Fruit fly (Drosophila melanogaster): ENCODE data around the gene DIP-iota.

Gene DIP-iota

dm6 chr2L:6622642-6623162 lies 1.2 kb upstream of the DIP-iota start, which contains the start of gene CG34345 (continued):
- TF ChIP-seq nmo (GFP tag; optimal IDR thresholded peaks at IDR 0.05) (peak; percentile 40), trem (tag; optimal IDR thresholded peaks at IDR 0.05) (peak; percentile 62), Rfx (GFP tag; IDR thresholded peaks at IDR 0.05) (peak; percentile 52), lola (GFP tag; optimal IDR thresholded peaks at IDR 0.05) (no peak), sima (GFP tag; optimal IDR thresholded peaks at IDR 0.05) (no peak), Scr (GFP tag; IDR thresholded peaks at IDR 0.05; ENCODE audit: partially characterized antibody) (peak; percentile 49; the same call in 1 of the 2 replicates), amos (GFP tag; IDR thresholded peaks at IDR 0.05; ENCODE audit: partially characterized antibody) (peak; percentile 59), CG13287 (GFP tag; IDR thresholded peaks at IDR 0.05; ENCODE audit: partially characterized antibody) (peak; percentile 89), CG42726 (GFP tag; IDR thresholded peaks at IDR 0.05; ENCODE audit: partially characterized antibody) (peak; percentile 48), Ets65A (GFP tag) (peak; percentile 77), Bteb2 (GFP tag; optimal IDR thresholded peaks at IDR 0.05) (peak; percentile 13), Med (GFP tag) (peak; percentile 90), luna (GFP tag; optimal IDR thresholded peaks at IDR 0.05) (no peak), insv (GFP tag; optimal IDR thresholded peaks at IDR 0.05) (peak in 1 of 2 experiments; percentile 8), Dll (GFP tag; IDR thresholded peaks at IDR 0.05; ENCODE audit: partially characterized antibody) (peak; percentile 59; the same call in 3 of the 4 replicates), CG4282 (GFP tag; optimal IDR thresholded peaks at IDR 0.05) (no peak), B-H2 (GFP tag; optimal IDR thresholded peaks at IDR 0.05) (peak; percentile 27), hkb (optimal IDR thresholded peaks at IDR 0.05) (no peak), hkb (GFP tag; IDR thresholded peaks at IDR 0.05) (peak; percentile 18; the same call in 1 of the 2 replicates), grau (tag; optimal IDR thresholded peaks at IDR 0.05) (no peak), Abd-B (GFP tag; optimal IDR thresholded peaks at IDR 0.05) (peak; percentile 69), pzg (GFP tag; optimal IDR thresholded peaks at IDR 0.05) (peak; percentile 43), CG4424 (GFP tag; optimal IDR thresholded peaks at IDR 0.05) (peak; percentile 6), CG8290 (GFP tag; optimal IDR thresholded peaks at IDR 0.05) (peak; percentile 57), CG8290 (tag; optimal IDR thresholded peaks at IDR 0.05) (no peak), CG2116 (GFP tag; optimal IDR thresholded peaks at IDR 0.05) (peak; percentile 19), gfzf (GFP tag; optimal IDR thresholded peaks at IDR 0.05) (peak; percentile 47), CG6791 (GFP tag; IDR thresholded peaks at IDR 0.05; ENCODE audit: partially characterized antibody) (peak; percentile 81), stwl (tag; optimal IDR thresholded peaks at IDR 0.05) (peak; percentile 100), Hsf (GFP tag; optimal IDR thresholded peaks at IDR 0.05) (peak; percentile 25), hbn (GFP tag; IDR thresholded peaks at IDR 0.05; ENCODE audit: partially characterized antibody) (peak; percentile 72), fd3F (GFP tag; optimal IDR thresholded peaks at IDR 0.05) (no peak), inv (GFP tag; IDR thresholded peaks at IDR 0.05; ENCODE audit: partially characterized antibody) (0 out of 2 replicates have a peak, but pooled peaks have one; percentile 15), CG10267 (tag; optimal IDR thresholded peaks at IDR 0.05) (peak; percentile 91), usp (GFP tag; optimal IDR thresholded peaks at IDR 0.05) (no peak), HmgZ (tag; optimal IDR thresholded peaks at IDR 0.05) (peak; percentile 65), Pdp1 (GFP tag; optimal IDR thresholded peaks at IDR 0.05) (peak in 1 of 2 experiments; percentile 97), CG2199 (GFP tag; IDR thresholded peaks at IDR 0.05) (0 out of 3 replicates have a peak, but pooled peaks have one; percentile 8), Doc3 (GFP tag; IDR thresholded peaks at IDR 0.05; ENCODE audit: partially characterized antibody) (peak; percentile 62; the same call in 2 of the 3 replicates), CG10321 (GFP tag; IDR thresholded peaks at IDR 0.05) (no peak), Dek (tag; optimal IDR thresholded peaks at IDR 0.05) (peak; percentile 58), jumu (GFP tag; optimal IDR thresholded peaks at IDR 0.05) (no peak), tup (GFP tag; optimal IDR thresholded peaks at IDR 0.05) (no peak), CG30403 (GFP tag; optimal IDR thresholded peaks at IDR 0.05) (peak; percentile 25), Nf-YB (GFP tag; optimal IDR thresholded peaks at IDR 0.05) (no peak), CG1603 (tag; optimal IDR thresholded peaks at IDR 0.05) (peak; percentile 60), CG34224 (GFP tag; IDR thresholded peaks at IDR 0.05; ENCODE audit: partially characterized antibody) (peak; percentile 75), HLH54F (GFP tag; optimal IDR thresholded peaks at IDR 0.05) (peak; percentile 13), CG6765 (GFP tag; optimal IDR thresholded peaks at IDR 0.05) (no peak)
